Worm (Caenorhabditis elegans) whole organism, L1 larva: ENCODE measurements around the gene trpa-1.

ENCODE experiments used
- Y116A8C.19 ChIP-seq: sonication (generic microtip); optimal IDR thresholded peaks from 2 replicates; lab custom pipeline; 2016; ENCODE audit warnings: missing compliant biosample characterization, missing genetic modification characterization, borderline replicate concordance
- blmp-1 ChIP-seq: fragments of 150-350 bp; optimal IDR thresholded peaks from 2 replicates; lab custom pipeline; 2014; ENCODE audit warnings: missing biosample characterization, missing genetic modification characterization
- ceh-82 ChIP-seq, 3 experiments: fragments of 150-350 bp in 1 of 3; sonication (generic microtip) in 2 of 3; optimal IDR thresholded peaks; 2 replicates each; lab custom pipeline; 2014 to 2017; ENCODE audit warnings: missing biosample characterization in 3 of 3, missing genetic modification characterization in 3 of 3
- ceh-90 ChIP-seq: sonication (generic microtip); optimal IDR thresholded peaks from 2 replicates; lab custom pipeline; 2016; ENCODE audit warnings: missing genetic modification characterization, missing compliant biosample characterization
- ces-1 ChIP-seq: fragments of 150-350 bp; optimal IDR thresholded peaks from 2 replicates; lab custom pipeline; 2014; ENCODE audit warnings: missing biosample characterization, missing genetic modification reagents, missing genetic modification characterization
- efl-1 ChIP-seq, 4 experiments: fragments of 150-350 bp; optimal IDR thresholded peaks in 3 of 4; peaks in 1 of 4; 1 replicate in 1 of 4; 2 replicates in 3 of 4; lab custom pipeline; 2014; ENCODE audit warnings: missing biosample characterization in 2 of 4, missing genetic modification characterization in 2 of 4, missing genetic modification reagents in 2 of 4
- efl-3 ChIP-seq: fragments of 200-800 bp; sonication (Bioruptor generic); optimal IDR thresholded peaks from 2 replicates; lab custom pipeline; 2018; ENCODE audit warnings: mild to moderate bottlenecking, missing genetic modification characterization, missing compliant biosample characterization
- elt-2 ChIP-seq: sonication (generic microtip); optimal IDR thresholded peaks from 2 replicates; lab custom pipeline; 2016; ENCODE audit warnings: missing genetic modification characterization, mild to moderate bottlenecking, inconsistent platforms, missing compliant biosample characterization, missing genetic modification reagents
- ets-5 ChIP-seq: fragments of 200-800 bp; sonication (Bioruptor generic); IDR thresholded peaks from 2 replicates; pipeline ENCODE4 v1.3.6; 2022; ENCODE audit warnings: missing genetic modification characterization, missing compliant biosample characterization
- grh-1 ChIP-seq: fragments of 200-800 bp; sonication (Bioruptor generic); IDR thresholded peaks from 2 replicates; pipeline ENCODE4 v1.3.6; 2022; ENCODE audit warnings: missing genetic modification reagents, missing genetic modification characterization, missing compliant biosample characterization
- hlh-4 ChIP-seq: sonication (generic microtip); optimal IDR thresholded peaks from 2 replicates; lab custom pipeline; 2016; ENCODE audit warnings: mild to moderate bottlenecking, missing genetic modification characterization, missing compliant biosample characterization
- hpl-2 ChIP-seq: fragments of 150-350 bp; optimal IDR thresholded peaks from 2 replicates; lab custom pipeline; 2014; ENCODE audit warnings: missing biosample characterization, missing genetic modification reagents, missing genetic modification characterization
- irx-1 ChIP-seq: sonication (generic microtip); optimal IDR thresholded peaks from 2 replicates; lab custom pipeline; 2016; ENCODE audit warnings: missing genetic modification characterization, missing compliant biosample characterization
- lin-13 ChIP-seq: fragments of 150-350 bp; optimal IDR thresholded peaks from 2 replicates; lab custom pipeline; 2014; ENCODE audit warnings: missing biosample characterization, missing genetic modification reagents, missing genetic modification characterization
- lin-14 ChIP-seq: fragments of 200-800 bp; sonication (Bioruptor generic); optimal IDR thresholded peaks from 2 replicates; lab custom pipeline; 2018; ENCODE audit warnings: mild to moderate bottlenecking, missing genetic modification characterization, moderate library complexity, missing compliant biosample characterization
- lin-35 ChIP-seq, 2 experiments: fragments of 150-350 bp; optimal IDR thresholded peaks; 2 replicates each; lab custom pipeline; 2014; ENCODE audit warnings: missing biosample characterization in 2 of 2, missing genetic modification characterization in 2 of 2, missing genetic modification reagents in 2 of 2
- mab-9 ChIP-seq: fragments of 200-800 bp; sonication (Bioruptor generic); IDR thresholded peaks from 2 replicates; pipeline ENCODE4 v1.3.6; 2022; ENCODE audit warnings: missing genetic modification reagents, missing genetic modification characterization, missing compliant biosample characterization
- mdl-1 ChIP-seq, 2 experiments: fragments of 150-350 bp; optimal IDR thresholded peaks; 2 replicates each; lab custom pipeline; 2014 to 2017; ENCODE audit warnings: missing biosample characterization in 2 of 2, missing genetic modification characterization in 2 of 2, inconsistent platforms in 1 of 2
- mep-1 ChIP-seq: fragments of 150-350 bp; optimal IDR thresholded peaks from 2 replicates; lab custom pipeline; 2014; ENCODE audit warnings: missing biosample characterization, missing genetic modification characterization
- nhr-11 ChIP-seq: fragments of 150-350 bp; optimal IDR thresholded peaks from 2 replicates; lab custom pipeline; 2014; ENCODE audit warnings: missing biosample characterization, missing genetic modification characterization
- nhr-19 ChIP-seq: fragments of 200-800 bp; sonication (Bioruptor generic); conservative IDR thresholded peaks from 2 replicates; pipeline ENCODE4 v1.3.6; 2022; ENCODE audit warnings: missing genetic modification characterization, missing compliant biosample characterization
- nhr-71 ChIP-seq: sonication (generic microtip); optimal IDR thresholded peaks from 2 replicates; lab custom pipeline; 2016; ENCODE audit warnings: mild to moderate bottlenecking, missing genetic modification characterization, moderate library complexity, missing compliant biosample characterization
- nhr-76 ChIP-seq: sonication (generic microtip); optimal IDR thresholded peaks from 2 replicates; lab custom pipeline; 2017; ENCODE audit warnings: missing biosample characterization, missing genetic modification characterization
- nhr-77 ChIP-seq: fragments of 150-350 bp; optimal IDR thresholded peaks from 2 replicates; lab custom pipeline; 2014; ENCODE audit warnings: missing biosample characterization, missing genetic modification characterization
- nhr-84 ChIP-seq: sonication (generic microtip); optimal IDR thresholded peaks from 2 replicates; lab custom pipeline; 2017; ENCODE audit warnings: missing biosample characterization, missing genetic modification characterization
- nhr-85 ChIP-seq: sonication (generic microtip); peaks from one replicate; lab custom pipeline; 2016; ENCODE audit warnings: missing genetic modification characterization, inconsistent platforms, missing compliant biosample characterization
- nhr-90 ChIP-seq: sonication (generic microtip); optimal IDR thresholded peaks from 2 replicates; lab custom pipeline; 2016; ENCODE audit warnings: mild to moderate bottlenecking, missing genetic modification characterization, missing compliant biosample characterization; ENCODE audit not compliant: poor library complexity
- pqm-1 ChIP-seq: sonication (generic microtip); optimal IDR thresholded peaks from 3 replicates; lab custom pipeline; 2017; ENCODE audit warnings: missing biosample characterization, missing genetic modification characterization
- rnt-1 ChIP-seq: sonication (generic microtip); optimal IDR thresholded peaks from 2 replicates; lab custom pipeline; 2016; ENCODE audit warnings: mild to moderate bottlenecking, missing genetic modification characterization, moderate library complexity, missing compliant biosample characterization
- snpc-4 ChIP-seq: fragments of 150-350 bp; optimal IDR thresholded peaks from 2 replicates; lab custom pipeline; 2014; ENCODE audit warnings: missing biosample characterization, missing genetic modification characterization
- snu-23 ChIP-seq: sonication (generic microtip); optimal IDR thresholded peaks from 2 replicates; lab custom pipeline; 2016; ENCODE audit warnings: missing genetic modification characterization, missing compliant biosample characterization
- sptf-1 ChIP-seq: fragments of 150-350 bp; optimal IDR thresholded peaks from 2 replicates; lab custom pipeline; 2014; ENCODE audit warnings: missing biosample characterization, missing genetic modification characterization
- sup-37 ChIP-seq: fragments of 200-800 bp; sonication (Bioruptor generic); optimal IDR thresholded peaks from 2 replicates; lab custom pipeline; 2018; ENCODE audit warnings: mild to moderate bottlenecking, missing genetic modification characterization, missing compliant biosample characterization
- swsn-7 ChIP-seq: sonication (generic microtip); optimal IDR thresholded peaks from 2 replicates; lab custom pipeline; 2016; ENCODE audit warnings: missing genetic modification characterization, missing compliant biosample characterization
- tlp-1 ChIP-seq: fragments of 150-350 bp; optimal IDR thresholded peaks from 2 replicates; lab custom pipeline; 2014; ENCODE audit warnings: missing biosample characterization, missing genetic modification characterization
- unc-30 ChIP-seq: sonication (generic microtip); optimal IDR thresholded peaks from 2 replicates; lab custom pipeline; 2017; ENCODE audit warnings: missing biosample characterization, missing genetic modification characterization
- unc-98 ChIP-seq: fragments of 200-800 bp; sonication (Bioruptor generic); IDR thresholded peaks from 2 replicates; pipeline ENCODE4 v1.3.6; 2022; ENCODE audit warnings: missing genetic modification characterization, missing compliant biosample characterization
- xbp-1 ChIP-seq: sonication (generic microtip); optimal IDR thresholded peaks from 2 replicates; lab custom pipeline; 2016; ENCODE audit warnings: missing genetic modification characterization, missing compliant biosample characterization
- ztf-11 ChIP-seq, 2 experiments: sonication (generic microtip); optimal IDR thresholded peaks; 2 replicates each; lab custom pipeline; 2016 to 2017; ENCODE audit warnings: missing genetic modification characterization in 2 of 2, missing biosample characterization in 1 of 2, missing compliant biosample characterization in 1 of 2

Gene trpa-1

DNA sequence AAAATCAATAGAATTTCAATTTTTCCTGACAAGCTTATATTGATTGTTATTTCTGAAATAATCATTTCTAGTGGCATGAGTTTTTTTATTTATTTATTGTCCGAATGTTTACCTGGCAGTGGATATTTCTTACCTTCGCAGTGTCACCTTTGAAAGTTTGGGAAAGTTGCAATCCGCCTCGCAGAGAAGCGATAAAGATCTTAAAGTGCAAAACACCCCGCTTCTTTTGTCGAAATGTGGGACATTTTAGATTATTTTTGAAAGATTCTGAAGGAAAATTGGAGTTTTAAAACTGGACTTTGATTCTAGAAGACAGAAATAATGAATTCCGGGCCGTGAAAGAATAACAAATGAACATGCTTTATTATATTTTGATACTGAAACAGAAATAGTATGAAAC lies 44.4 kb downstream of the trpa-1 start:
- TF ChIP-seq xbp-1 (tag; lab: Kevin White, UChicago) = no peak
- no peak for TF ChIP-seq hpl-2 (GFP tag; lab: Kevin White, UChicago)
- peak; percentile 55 for TF ChIP-seq blmp-1
- TF ChIP-seq hlh-4 (tag; lab: Kevin White, UChicago) = no peak
- TF ChIP-seq unc-98 (GFP tag; lab: Robert Waterston, UW) = no peak
- no peak for TF ChIP-seq sptf-1 (tag; lab: Kevin White, UChicago)
- no peak for TF ChIP-seq sup-37 (GFP tag; lab: Kevin White, UChicago)
- no peak for TF ChIP-seq snpc-4 (tag; lab: Kevin White, UChicago)
- no peak for TF ChIP-seq ces-1
- TF ChIP-seq nhr-85 (tag; lab: Kevin White, UChicago) = no peak
- TF ChIP-seq ets-5 = no peak
- TF ChIP-seq efl-1 (optimal IDR thresholded peaks at IDR 0.05; lab: Kevin White, UChicago) = no peak
- TF ChIP-seq efl-1 (GFP tag; optimal IDR thresholded peaks at IDR 0.05 in 1 of 2; lab: Kevin White, UChicago) = peak in 1 of 2 experiments; percentile 12
- TF ChIP-seq grh-1 (GFP tag; lab: Robert Waterston, UW) = no peak
- no peak for TF ChIP-seq snu-23 (GFP tag; lab: Kevin White, UChicago)
- TF ChIP-seq swsn-7 (tag; lab: Kevin White, UChicago) = no peak
- TF ChIP-seq nhr-90 (tag; lab: Kevin White, UChicago) = no peak
- no peak for TF ChIP-seq irx-1 (tag; lab: Kevin White, UChicago)

DNA sequence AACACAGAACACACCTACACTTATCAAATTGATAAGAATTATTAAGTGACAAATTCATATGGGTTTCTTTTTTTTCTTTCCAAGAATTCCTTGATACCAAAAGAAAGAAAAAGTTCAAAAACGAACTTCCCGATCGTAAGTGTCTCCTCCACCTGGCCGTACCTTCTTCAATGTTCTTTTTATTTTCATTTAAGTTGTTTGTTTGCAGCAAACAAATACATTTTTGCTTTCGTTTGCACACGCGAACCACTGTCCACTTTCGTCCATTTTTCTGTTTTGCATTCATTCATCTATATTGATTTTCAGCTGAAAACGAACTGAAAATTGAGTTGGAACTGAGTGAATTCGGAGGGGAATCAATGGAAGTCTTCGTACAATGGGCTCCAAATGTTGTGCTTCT lies 47.4 kb downstream of the trpa-1 start, which contains the start of gene VZK822L.2:
VZK822L.2 (plus strand) TSS at position 301 of the 400 bp plus-strand sequence.
- no peak for TF ChIP-seq unc-30
- TF ChIP-seq nhr-76 (tag; lab: Kevin White, UChicago) = no peak
- no peak for TF ChIP-seq efl-1 (optimal IDR thresholded peaks at IDR 0.05; lab: Kevin White, UChicago)
- TF ChIP-seq efl-1 (GFP tag; optimal IDR thresholded peaks at IDR 0.05 in 1 of 2; lab: Kevin White, UChicago) = peak in 1 of 2 experiments; percentile 19

DNA sequence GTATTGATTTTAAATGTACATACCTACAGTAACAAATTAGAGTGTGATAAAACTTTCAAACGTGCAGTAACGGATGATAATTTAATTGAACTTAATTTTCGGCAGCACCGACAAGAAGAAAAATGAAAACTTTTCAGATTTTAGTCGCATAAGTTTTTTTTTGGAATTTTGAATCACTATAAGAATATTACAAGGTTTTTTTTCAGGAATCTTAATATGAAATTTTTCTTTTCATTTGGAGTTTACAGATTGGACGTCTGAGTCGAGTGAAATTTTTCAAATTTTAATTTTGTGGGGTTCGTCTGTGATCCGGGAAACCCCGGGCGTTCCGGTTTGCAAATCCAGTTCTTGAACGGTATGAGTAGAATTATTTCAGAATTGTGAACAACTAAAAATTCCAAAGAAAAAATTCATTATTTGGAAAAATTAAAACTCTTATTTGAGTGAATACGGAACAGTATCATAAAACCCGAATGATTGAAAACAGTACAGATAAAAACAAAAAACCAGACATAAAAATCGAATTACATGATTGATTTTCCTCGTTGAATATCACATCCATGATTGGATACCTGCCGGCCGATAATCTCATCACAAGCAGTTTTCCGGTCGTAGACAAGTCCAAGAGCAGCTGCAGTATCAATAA lies 49.1 kb downstream of the trpa-1 start:
- peak; percentile 46 for TF ChIP-seq elt-2 (tag; lab: Kevin White, UChicago)
- TF ChIP-seq pqm-1 (tag; lab: Kevin White, UChicago) = no peak
- TF ChIP-seq efl-3 (GFP tag; lab: Kevin White, UChicago) = no peak
- peak in 1 of 2 experiments; percentile 13 for TF ChIP-seq lin-35 (GFP tag; optimal IDR thresholded peaks at IDR 0.05; lab: Kevin White, UChicago)
- peak; percentile 26 for TF ChIP-seq nhr-71 (tag; lab: Kevin White, UChicago)
- no peak for TF ChIP-seq nhr-77
- no peak for TF ChIP-seq efl-1 (optimal IDR thresholded peaks at IDR 0.05; lab: Kevin White, UChicago)
- peak in 1 of 2 experiments; percentile 55 for TF ChIP-seq efl-1 (GFP tag; optimal IDR thresholded peaks at IDR 0.05 in 1 of 2; lab: Kevin White, UChicago)
- TF ChIP-seq, all 84 proteins: peak for 4

DNA sequence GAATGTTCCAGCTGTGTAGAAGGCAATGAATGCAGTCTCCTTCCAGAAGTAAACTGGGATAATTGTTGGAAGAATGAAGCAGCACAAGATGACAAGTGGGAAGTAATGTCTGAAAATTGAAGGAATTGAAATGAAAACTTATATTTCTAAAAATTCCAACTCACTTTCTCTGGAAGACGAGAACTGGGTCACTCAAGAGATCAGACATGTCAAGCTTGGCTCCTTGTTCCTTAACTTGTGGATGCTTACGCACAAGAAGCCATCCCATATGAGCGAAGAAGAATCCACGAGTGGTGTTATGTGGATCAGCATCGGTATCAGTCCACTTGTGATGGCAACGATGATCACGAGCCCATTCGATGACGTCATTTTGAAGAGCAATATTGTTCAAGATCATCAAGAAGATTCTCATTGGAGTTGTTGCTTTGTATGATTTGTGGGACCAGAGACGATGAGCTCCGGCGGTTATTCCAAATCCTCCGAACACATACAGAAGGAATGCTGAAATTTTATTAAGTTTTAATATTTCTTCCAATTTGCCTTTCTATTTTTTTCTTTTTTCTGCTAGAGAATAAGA lies 50.0 kb downstream of the trpa-1 start:
- TF ChIP-seq efl-1 (optimal IDR thresholded peaks at IDR 0.05; lab: Kevin White, UChicago) = no peak
- TF ChIP-seq efl-1 (GFP tag; optimal IDR thresholded peaks at IDR 0.05 in 1 of 2; lab: Kevin White, UChicago) = peak in 1 of 2 experiments; percentile 84
- no peak for TF ChIP-seq lin-13 (GFP tag; lab: Kevin White, UChicago)

DNA sequence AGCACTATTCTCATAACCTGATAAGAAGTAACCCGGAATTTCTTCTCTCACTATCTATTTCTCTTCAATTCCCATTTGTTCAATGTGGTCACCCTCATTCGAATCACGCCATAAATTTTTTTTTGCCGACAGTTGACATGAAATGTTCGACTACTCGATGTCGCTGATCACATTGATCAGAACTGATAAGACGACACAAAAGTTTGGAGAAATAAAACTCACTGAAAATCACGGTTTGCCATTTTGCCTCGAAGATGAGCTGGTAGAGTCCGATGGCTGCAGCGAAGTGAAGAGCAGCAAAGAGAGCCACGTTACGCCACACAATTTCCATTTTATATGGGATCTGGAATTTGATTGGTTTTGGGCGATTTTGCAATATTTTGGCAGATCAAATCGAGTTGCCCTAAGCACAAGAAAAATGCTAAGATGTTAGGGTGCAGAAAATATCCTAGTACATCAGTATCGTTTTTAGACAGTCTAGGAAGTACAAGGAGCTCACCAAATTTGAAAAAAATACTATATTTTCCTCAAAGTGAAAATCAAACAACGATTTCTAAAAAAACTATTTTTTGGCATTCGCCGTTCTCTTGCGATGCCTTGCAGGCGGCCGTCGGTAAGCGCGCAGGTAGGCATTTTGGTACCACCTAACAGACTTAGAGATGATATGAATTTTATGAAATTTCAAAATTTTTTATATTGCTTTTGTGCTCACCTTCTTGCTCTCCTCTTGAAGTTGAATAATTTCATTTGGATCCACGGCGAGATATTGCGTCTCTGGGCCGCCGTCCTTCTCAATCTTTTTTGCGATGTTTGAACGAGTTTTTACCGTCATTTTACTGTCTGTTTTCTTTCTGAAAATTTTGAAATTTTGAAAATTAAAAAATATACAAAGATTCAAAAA lies 50.8 kb downstream of the trpa-1 start, which contains the start of gene fat-6:
fat-6 (minus strand) TSS at position 851 of the 901 bp plus-strand sequence.
- TF ChIP-seq mdl-1 (tag; optimal IDR thresholded peaks at IDR 0.05; lab: Kevin White, UChicago) (peak in 1 of 2 experiments; percentile 21), nhr-84 (tag; lab: Kevin White, UChicago) (no peak), Y116A8C.19 (tag; lab: Kevin White, UChicago) (no peak), efl-1 (optimal IDR thresholded peaks at IDR 0.05; lab: Kevin White, UChicago) (no peak), efl-1 (GFP tag; optimal IDR thresholded peaks at IDR 0.05 in 1 of 2; lab: Kevin White, UChicago) (peak in 1 of 2 experiments; percentile 83), lin-14 (GFP tag; lab: Kevin White, UChicago) (peak; percentile 58), mep-1 (peak; percentile 31), rnt-1 (tag; lab: Kevin White, UChicago) (no peak), nhr-19 (GFP tag; lab: Robert Waterston, UW) (no peak), blmp-1 (peak; percentile 23), ceh-90 (tag; lab: Kevin White, UChicago) (no peak), mab-9 (GFP tag; lab: Robert Waterston, UW) (no peak), lin-35 (GFP tag; optimal IDR thresholded peaks at IDR 0.05; lab: Kevin White, UChicago) (peak in 1 of 2 experiments; percentile 24), xbp-1 (tag; lab: Kevin White, UChicago) (no peak), nhr-11 (no peak), ztf-11 (tag; optimal IDR thresholded peaks at IDR 0.05; lab: Kevin White, UChicago) (no peak), ceh-82 (tag; optimal IDR thresholded peaks at IDR 0.05; lab: Kevin White, UChicago) (no peak), unc-98 (GFP tag; lab: Robert Waterston, UW) (no peak), nhr-71 (tag; lab: Kevin White, UChicago) (peak; percentile 31), tlp-1 (tag; lab: Kevin White, UChicago) (peak; percentile 24)
